Worm (Caenorhabditis elegans): Measurements from ENCODE around the gene T01G1.2.

- TF ChIP-seq F44E2.7 (GFP tag; IDR thresholded peaks at IDR 0.05) (no peak), lir-3 (tag; optimal IDR thresholded peaks at IDR 0.05) (no peak), fkh-10 (GFP tag; optimal IDR thresholded peaks at IDR 0.05) (no peak), ceh-44 (GFP tag; IDR thresholded peaks at IDR 0.05) (no peak), hif-1 (tag; optimal IDR thresholded peaks at IDR 0.05) (no peak), mdl-1 (tag; optimal IDR thresholded peaks at IDR 0.05) (no peak), zip-11 (GFP tag; IDR thresholded peaks at IDR 0.05) (no peak), lin-13 (GFP tag; optimal IDR thresholded peaks at IDR 0.05) (no peak), aly-2 (tag; optimal IDR thresholded peaks at IDR 0.05) (no peak), ama-1 (optimal IDR thresholded peaks at IDR 0.05) (no peak)
Measured at ce11 chrIV:11371645-11372044, 17.4 kb downstream of the T01G1.2 start, which contains the start of gene sec-31.

Data from whole organism, L4 larva.